Worm (Caenorhabditis elegans) whole organism, L4/young adult: ENCODE data around the gene pas-7.

Source experiments
- W03F9.2 ChIP-seq: fragments of 150-350 bp; optimal IDR thresholded peaks from 2 replicates; lab custom pipeline; 2014; ENCODE audit warnings: missing biosample characterization, missing genetic modification characterization
- him-1 ChIP-seq: sonication (generic microtip); optimal IDR thresholded peaks from 2 replicates; lab custom pipeline; 2016; ENCODE audit warnings: missing genotype, missing genetic modification reagents, missing genetic modification characterization, missing compliant biosample characterization

DNA sequence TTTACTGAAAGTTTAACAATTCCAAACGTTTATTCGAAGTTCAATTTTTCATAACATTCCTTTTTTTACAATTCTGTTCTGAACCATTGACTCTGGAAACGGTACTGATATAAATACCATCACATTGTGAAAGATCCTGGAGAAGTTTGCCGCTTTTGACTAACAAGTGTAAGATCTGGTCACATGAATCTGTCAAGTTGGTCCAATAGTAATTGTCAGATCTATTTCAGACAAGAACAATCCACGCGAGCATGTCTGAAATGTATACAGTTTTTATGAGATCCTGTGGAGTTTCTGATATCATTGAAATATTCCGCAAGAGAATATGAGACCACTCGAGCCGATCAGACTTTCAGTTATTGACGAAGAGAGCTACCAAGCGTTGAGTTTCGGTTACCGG lies 6.5 kb downstream of the pas-7 start:
- TF ChIP-seq him-1 (no peak), W03F9.2 (tag; lab: Kevin White, UChicago) (no peak)
